Worm (Caenorhabditis elegans) whole organism, late embryonic: ENCODE results near the gene cpr-1.

Experiments
- C38D4.7 ChIP-seq: fragments of 200-800 bp; sonication (Bioruptor generic); optimal IDR thresholded peaks from 2 replicates; lab custom pipeline; 2018; ENCODE audit warnings: mild to moderate bottlenecking, missing genetic modification characterization, moderate library complexity, missing compliant biosample characterization
- K09A11.1 ChIP-seq: sonication (generic microtip); optimal IDR thresholded peaks from 2 replicates; lab custom pipeline; 2017; ENCODE audit warnings: antibody characterized with exemption, mild to moderate bottlenecking, missing genetic modification characterization, missing compliant biosample characterization; ENCODE audit not compliant: insufficient read depth
- T23F11.4 ChIP-seq: fragments of 200-800 bp; sonication (Bioruptor generic); optimal IDR thresholded peaks from 2 replicates; lab custom pipeline; 2018; ENCODE audit warnings: mild to moderate bottlenecking, missing genetic modification characterization, missing compliant biosample characterization
- Y22D7AL.16 ChIP-seq: sonication (generic microtip); optimal IDR thresholded peaks from 2 replicates; lab custom pipeline; 2016; ENCODE audit warnings: missing genetic modification characterization, missing compliant biosample characterization
- ama-1 ChIP-seq: fragments of 150-350 bp; optimal IDR thresholded peaks from 2 replicates; lab custom pipeline; 2014
- ceh-14 ChIP-seq: sonication (generic microtip); optimal IDR thresholded peaks from 2 replicates; lab custom pipeline; 2016; ENCODE audit warnings: missing genotype, missing genetic modification characterization, missing compliant biosample characterization
- ceh-19 ChIP-seq: fragments of 200-800 bp; sonication (Bioruptor generic); optimal IDR thresholded peaks from 2 replicates; lab custom pipeline; 2018; ENCODE audit warnings: mild to moderate bottlenecking, missing genetic modification characterization, missing compliant biosample characterization
- ceh-2 ChIP-seq: sonication (generic microtip); optimal IDR thresholded peaks from 2 replicates; lab custom pipeline; 2016; ENCODE audit warnings: missing genotype, missing genetic modification characterization, missing compliant biosample characterization
- ceh-22 ChIP-seq: sonication (generic microtip); optimal IDR thresholded peaks from 2 replicates; lab custom pipeline; 2017; ENCODE audit warnings: missing biosample characterization, missing genetic modification characterization
- ceh-31 ChIP-seq: sonication (generic microtip); optimal IDR thresholded peaks from 2 replicates; lab custom pipeline; 2016; ENCODE audit warnings: missing genetic modification characterization, missing compliant biosample characterization
- ceh-34 ChIP-seq: sonication (generic microtip); optimal IDR thresholded peaks from 2 replicates; lab custom pipeline; 2016; ENCODE audit warnings: mild to moderate bottlenecking, missing genetic modification characterization, missing compliant biosample characterization
- ceh-45 ChIP-seq: fragments of 200-800 bp; sonication (Bioruptor generic); IDR thresholded peaks from 2 replicates; pipeline ENCODE4 v1.3.6; 2022; ENCODE audit warnings: missing genetic modification reagents, missing genetic modification characterization, missing compliant biosample characterization
- ceh-6 ChIP-seq: fragments of 200-800 bp; sonication (Bioruptor generic); optimal IDR thresholded peaks from 2 replicates; lab custom pipeline; 2018; ENCODE audit warnings: mild to moderate bottlenecking, missing genetic modification characterization, missing compliant biosample characterization
- ceh-9 ChIP-seq: sonication (generic microtip); optimal IDR thresholded peaks from 2 replicates; lab custom pipeline; 2016; ENCODE audit warnings: mild to moderate bottlenecking, missing genetic modification characterization, inconsistent platforms, missing compliant biosample characterization
- dve-1 ChIP-seq: sonication (generic microtip); optimal IDR thresholded peaks from 2 replicates; lab custom pipeline; 2017; ENCODE audit warnings: antibody characterized with exemption, mild to moderate bottlenecking, missing genetic modification characterization, missing compliant biosample characterization
- elt-2 ChIP-seq: sonication (generic microtip); optimal IDR thresholded peaks from 2 replicates; lab custom pipeline; 2016; ENCODE audit warnings: missing genetic modification reagents, missing genetic modification characterization, missing compliant biosample characterization
- elt-4 ChIP-seq: sonication (generic microtip); optimal IDR thresholded peaks from 2 replicates; lab custom pipeline; 2016; ENCODE audit warnings: missing genetic modification characterization, missing compliant biosample characterization
- ets-4 ChIP-seq: sonication (generic microtip); optimal IDR thresholded peaks from 2 replicates; lab custom pipeline; 2016; ENCODE audit warnings: missing genetic modification characterization, missing compliant biosample characterization
- eyg-1 ChIP-seq: sonication (generic microtip); optimal IDR thresholded peaks from 2 replicates; lab custom pipeline; 2016; ENCODE audit warnings: missing genotype, missing genetic modification characterization, missing compliant biosample characterization
- fkh-6 ChIP-seq: sonication (generic microtip); optimal IDR thresholded peaks from 2 replicates; lab custom pipeline; 2016; ENCODE audit warnings: missing genetic modification characterization, missing compliant biosample characterization
- hlh-15 ChIP-seq: sonication (generic microtip); optimal IDR thresholded peaks from 2 replicates; lab custom pipeline; 2016; ENCODE audit warnings: missing genetic modification characterization, missing compliant biosample characterization
- hlh-30 ChIP-seq: sonication (generic microtip); optimal IDR thresholded peaks from 2 replicates; lab custom pipeline; 2017; ENCODE audit warnings: antibody characterized with exemption, missing genetic modification characterization, missing compliant biosample characterization; ENCODE audit not compliant: insufficient read depth
- hlh-8 ChIP-seq: sonication (generic microtip); optimal IDR thresholded peaks from 2 replicates; lab custom pipeline; 2016; ENCODE audit warnings: missing genotype, missing genetic modification characterization, missing compliant biosample characterization
- lim-6 ChIP-seq: sonication (generic microtip); optimal IDR thresholded peaks from 2 replicates; lab custom pipeline; 2016; ENCODE audit warnings: missing genetic modification characterization, missing compliant biosample characterization
- lin-11 ChIP-seq: fragments of 200-800 bp; sonication (Bioruptor generic); optimal IDR thresholded peaks from 2 replicates; lab custom pipeline; 2018; ENCODE audit warnings: mild to moderate bottlenecking, missing genetic modification characterization, missing compliant biosample characterization
- madf-2 ChIP-seq: sonication (generic microtip); optimal IDR thresholded peaks from 2 replicates; lab custom pipeline; 2017; ENCODE audit warnings: missing genetic modification characterization, missing compliant biosample characterization
- mec-3 ChIP-seq: sonication (generic microtip); optimal IDR thresholded peaks from 2 replicates; lab custom pipeline; 2016; ENCODE audit warnings: borderline replicate concordance, missing genetic modification characterization, missing compliant biosample characterization
- nfya-1 ChIP-seq: sonication (generic microtip); optimal IDR thresholded peaks from 2 replicates; lab custom pipeline; 2017; ENCODE audit warnings: missing genetic modification characterization, mild to moderate bottlenecking, missing compliant biosample characterization, antibody characterized with exemption, moderate library complexity
- nhr-11 ChIP-seq: fragments of 150-350 bp; optimal IDR thresholded peaks from 2 replicates; lab custom pipeline; 2014; ENCODE audit warnings: missing biosample characterization, missing genetic modification characterization
- nhr-232 ChIP-seq: sonication (generic microtip); optimal IDR thresholded peaks from 2 replicates; lab custom pipeline; 2016; ENCODE audit warnings: missing genetic modification characterization, missing compliant biosample characterization
- npax-4 ChIP-seq: sonication (generic microtip); optimal IDR thresholded peaks from 2 replicates; lab custom pipeline; 2016; ENCODE audit warnings: missing genetic modification characterization, missing compliant biosample characterization
- pqm-1 ChIP-seq: sonication (generic microtip); optimal IDR thresholded peaks from 2 replicates; lab custom pipeline; 2016; ENCODE audit warnings: missing genetic modification characterization, missing compliant biosample characterization
- rnt-1 ChIP-seq: sonication (generic microtip); optimal IDR thresholded peaks from 2 replicates; lab custom pipeline; 2016; ENCODE audit warnings: missing genetic modification characterization, missing compliant biosample characterization
- sox-2 ChIP-seq: fragments of 200-800 bp; sonication (Bioruptor generic); IDR thresholded peaks from 2 replicates; pipeline ENCODE4 v1.3.6; 2022; ENCODE audit warnings: missing genetic modification reagents, missing genetic modification characterization, missing compliant biosample characterization
- sox-4 ChIP-seq: sonication (generic microtip); optimal IDR thresholded peaks from 2 replicates; lab custom pipeline; 2017; ENCODE audit warnings: mild to moderate bottlenecking, missing genetic modification characterization, inconsistent platforms, missing compliant biosample characterization
- syd-9 ChIP-seq: sonication (generic microtip); optimal IDR thresholded peaks from 2 replicates; lab custom pipeline; 2016; ENCODE audit warnings: mild to moderate bottlenecking, missing genetic modification characterization, moderate library complexity, missing compliant biosample characterization
- tbx-7 ChIP-seq: sonication (generic microtip); optimal IDR thresholded peaks from 2 replicates; lab custom pipeline; 2016; ENCODE audit warnings: missing genotype, missing genetic modification characterization, missing compliant biosample characterization
- ttx-3 ChIP-seq: sonication (generic microtip); optimal IDR thresholded peaks from 2 replicates; lab custom pipeline; 2016; ENCODE audit warnings: missing genetic modification reagents, missing genetic modification characterization, missing compliant biosample characterization
- unc-42 ChIP-seq: sonication (generic microtip); optimal IDR thresholded peaks from 2 replicates; lab custom pipeline; 2016; ENCODE audit warnings: missing genotype, missing genetic modification characterization, missing compliant biosample characterization
- unc-55 ChIP-seq: sonication (generic microtip); optimal IDR thresholded peaks from 2 replicates; lab custom pipeline; 2017; ENCODE audit warnings: missing biosample characterization, missing genetic modification reagents, missing genetic modification characterization
- zip-5 ChIP-seq: sonication (generic microtip); optimal IDR thresholded peaks from 2 replicates; lab custom pipeline; 2016; ENCODE audit warnings: missing genetic modification characterization, missing compliant biosample characterization

cpr-1 gene

DNA sequence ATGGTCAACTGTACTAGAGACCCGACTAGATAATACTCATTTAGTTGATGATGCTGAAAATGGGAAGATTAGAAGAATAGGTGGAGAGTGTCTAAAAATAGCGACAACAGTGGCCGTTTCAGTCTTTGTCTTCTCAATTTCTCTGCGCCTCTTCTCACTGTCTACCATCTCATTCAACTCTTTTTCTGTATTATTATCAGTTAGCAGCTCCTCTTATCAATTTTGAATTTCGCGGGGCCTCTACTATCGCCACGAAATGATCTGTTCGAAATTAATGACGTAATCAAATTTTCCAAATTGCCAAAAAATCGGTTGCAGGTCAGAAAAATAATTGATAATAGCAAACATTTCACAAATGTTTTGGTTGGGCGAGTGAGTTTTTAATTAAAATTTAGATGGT, 33.7 kb upstream of the cpr-1 start:
- TF ChIP-seq pqm-1 (tag; lab: Kevin White, UChicago), result peak; percentile 34
- TF ChIP-seq elt-2 (tag; lab: Kevin White, UChicago), result peak; percentile 92
- TF ChIP-seq mec-3, result no peak
- no peak for TF ChIP-seq zip-5
- TF ChIP-seq dve-1, result peak; percentile 7

DNA sequence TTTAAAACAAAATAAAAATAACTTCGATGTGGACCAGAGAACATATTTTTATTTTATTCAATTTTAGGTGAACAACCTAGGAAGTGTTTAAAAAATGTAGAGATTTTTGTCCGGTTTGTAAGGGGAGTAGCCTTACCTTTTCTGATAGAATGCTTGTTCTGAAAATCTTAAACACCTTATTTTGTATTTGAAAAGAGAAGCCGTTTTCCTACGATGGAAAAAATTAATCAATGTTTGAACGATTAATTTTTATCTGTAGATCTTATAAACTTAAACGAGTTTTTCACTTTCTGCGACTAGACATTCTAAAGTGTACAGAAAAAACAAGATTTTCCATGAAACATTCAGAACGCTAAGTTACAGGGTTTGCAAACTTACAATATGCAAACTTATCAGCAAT, 33.0 kb upstream of the cpr-1 start, which contains the start of gene F58H1.6:
TSS of gene F58H1.6 (plus strand) at position 301 of the 400 bp plus-strand sequence.
- no peak for TF ChIP-seq elt-4
- no peak for TF ChIP-seq ceh-31 (tag; lab: Kevin White, UChicago)
- no peak for TF ChIP-seq ceh-6
- TF ChIP-seq T23F11.4 (GFP tag; lab: Kevin White, UChicago), result no peak
- no peak for TF ChIP-seq Y22D7AL.16 (tag; lab: Kevin White, UChicago)
- no peak for TF ChIP-seq sox-4 (tag; lab: Kevin White, UChicago)
- TF ChIP-seq fkh-6 (tag; lab: Kevin White, UChicago), result no peak
- no peak for TF ChIP-seq C38D4.7 (GFP tag; lab: Kevin White, UChicago)
- TF ChIP-seq hlh-30 (tag; lab: Kevin White, UChicago), result no peak
- TF ChIP-seq K09A11.1 (tag; lab: Kevin White, UChicago), result no peak
- TF ChIP-seq madf-2 (tag; lab: Kevin White, UChicago), result no peak
- TF ChIP-seq ceh-22 (tag; lab: Kevin White, UChicago), result no peak
- no peak for TF ChIP-seq ama-1
- TF ChIP-seq tbx-7 (tag; lab: Kevin White, UChicago), result no peak
- no peak for TF ChIP-seq rnt-1 (tag; lab: Kevin White, UChicago)
- no peak for TF ChIP-seq ceh-2 (tag; lab: Kevin White, UChicago)
- TF ChIP-seq ceh-19 (GFP tag; lab: Kevin White, UChicago), result no peak
- TF ChIP-seq nhr-11 (tag; lab: Kevin White, UChicago), result no peak
- no peak for TF ChIP-seq hlh-15 (tag; lab: Kevin White, UChicago)
- no peak for TF ChIP-seq ceh-14

DNA sequence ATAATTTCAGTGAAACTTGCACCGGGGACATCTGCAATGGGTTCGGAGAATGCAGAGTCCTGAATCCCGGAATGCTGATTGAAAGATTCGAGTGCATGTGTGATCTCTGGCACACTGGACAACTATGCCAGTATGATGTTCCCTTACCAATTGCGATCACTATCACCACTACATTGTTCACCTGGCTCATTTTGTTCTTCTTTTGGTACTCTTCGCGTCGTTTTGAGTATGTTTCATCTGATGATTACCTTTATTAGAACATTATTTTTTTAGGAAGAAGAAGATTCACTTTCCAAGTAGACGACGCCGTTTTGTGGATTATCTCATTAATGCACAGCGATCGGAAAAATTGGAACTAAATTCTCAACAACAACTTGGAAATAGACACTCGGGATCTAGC, 31.6 kb upstream of the cpr-1 start:
- TF ChIP-seq nhr-232 (tag; lab: Kevin White, UChicago) (no peak), ttx-3 (tag; lab: Kevin White, UChicago) (no peak), T23F11.4 (GFP tag; lab: Kevin White, UChicago) (no peak), C38D4.7 (GFP tag; lab: Kevin White, UChicago) (no peak), ceh-34 (tag; lab: Kevin White, UChicago) (no peak), npax-4 (tag; lab: Kevin White, UChicago) (no peak), eyg-1 (tag; lab: Kevin White, UChicago) (no peak), sox-2 (no peak), syd-9 (tag; lab: Kevin White, UChicago) (no peak), unc-42 (tag; lab: Kevin White, UChicago) (no peak), lim-6 (tag; lab: Kevin White, UChicago) (no peak), K09A11.1 (tag; lab: Kevin White, UChicago) (no peak), lin-11 (tag; lab: Kevin White, UChicago) (no peak), ceh-31 (tag; lab: Kevin White, UChicago) (no peak)

- no peak for TF ChIP-seq hlh-8 (tag; lab: Kevin White, UChicago)
- no peak for TF ChIP-seq eyg-1 (tag; lab: Kevin White, UChicago)
- no peak for TF ChIP-seq ceh-45
- no peak for TF ChIP-seq nhr-11 (tag; lab: Kevin White, UChicago)
- TF ChIP-seq nfya-1, result no peak
- no peak for TF ChIP-seq ets-4 (tag; lab: Kevin White, UChicago)
- no peak for TF ChIP-seq unc-55 (GFP tag; lab: Kevin White, UChicago)
- no peak for TF ChIP-seq sox-4 (tag; lab: Kevin White, UChicago)
- no peak for TF ChIP-seq K09A11.1 (tag; lab: Kevin White, UChicago)
- no peak for TF ChIP-seq ceh-19 (GFP tag; lab: Kevin White, UChicago)
- no peak for TF ChIP-seq ceh-9 (tag; lab: Kevin White, UChicago)
These were observed 29.9 kb upstream of the cpr-1 start for ce11 chrV:11945429-11945828.
